Fruit fly (Drosophila melanogaster) whole organism, pupa: ENCODE results near the gene Tbcd.
A peak's percentile ranks its signal among the peaks of the same experiment; 100 is the strongest.

ENCODE experiments used
- CG10348 ChIP-seq: fragments of 200-800 bp; sonication (Bioruptor generic); IDR thresholded peaks from 2 replicates; pipeline ENCODE4 v1.3.6; 2022; ENCODE audit warnings: missing biosample characterization, missing genetic modification characterization
- CG12605 ChIP-seq: fragments of 200-800 bp; sonication (Bioruptor generic); IDR thresholded peaks from 2 replicates; pipeline ENCODE4 v1.3.6; 2022; ENCODE audit warnings: missing biosample characterization, missing genetic modification characterization
- CG13204 ChIP-seq: fragments of 200-800 bp; sonication (Bioruptor generic); optimal IDR thresholded peaks from 2 replicates; lab custom pipeline; 2018; ENCODE audit warnings: missing biosample characterization, mild to moderate bottlenecking, missing genetic modification characterization, moderate library complexity
- CG14655 ChIP-seq: fragments of 200-800 bp; sonication (Bioruptor generic); optimal IDR thresholded peaks from 3 replicates; lab custom pipeline; 2017; ENCODE audit warnings: mild to moderate bottlenecking, missing biosample characterization, missing genetic modification reagents, missing genetic modification characterization
- CG15710 ChIP-seq: fragments of 200-800 bp; sonication (Bioruptor generic); optimal IDR thresholded peaks from 2 replicates; lab custom pipeline; 2018; ENCODE audit warnings: missing biosample characterization, mild to moderate bottlenecking, missing genetic modification characterization, moderate library complexity
- CG17806 ChIP-seq: fragments of 200-800 bp; sonication (Bioruptor generic); optimal IDR thresholded peaks from 2 replicates; lab custom pipeline; 2018; ENCODE audit warnings: missing biosample characterization, mild to moderate bottlenecking, missing genetic modification characterization, moderate library complexity
- CG32121 ChIP-seq: fragments of 200-800 bp; sonication (Bioruptor generic); IDR thresholded peaks from 2 replicates; pipeline ENCODE4 v1.3.6; 2022; ENCODE audit warnings: missing biosample characterization, missing genetic modification characterization
- CG34367 ChIP-seq: fragments of 200-800 bp; sonication (Bioruptor generic); optimal IDR thresholded peaks from 2 replicates; lab custom pipeline; 2018; ENCODE audit warnings: missing biosample characterization, mild to moderate bottlenecking, missing genetic modification characterization
- CG4496 ChIP-seq: fragments of 200-800 bp; sonication (Bioruptor generic); IDR thresholded peaks from 3 replicates; pipeline ENCODE4 v1.3.6; 2022; ENCODE audit warnings: missing biosample characterization, missing genetic modification characterization
- CG8159 ChIP-seq: fragments of 200-800 bp; sonication (Bioruptor generic); optimal IDR thresholded peaks from 3 replicates; lab custom pipeline; 2018; ENCODE audit warnings: missing biosample characterization, mild to moderate bottlenecking, missing genetic modification characterization, moderate library complexity
- CG8301 ChIP-seq: fragments of 200-800 bp; sonication (Bioruptor generic); optimal IDR thresholded peaks from 2 replicates; lab custom pipeline; 2018; ENCODE audit warnings: missing biosample characterization, mild to moderate bottlenecking, missing genetic modification characterization
- CG9948 ChIP-seq: fragments of 200-800 bp; sonication (Bioruptor generic); optimal IDR thresholded peaks from 2 replicates; lab custom pipeline; 2018; ENCODE audit warnings: missing biosample characterization, mild to moderate bottlenecking, missing genetic modification characterization, moderate library complexity
- D1 ChIP-seq: fragments of 200-800 bp; sonication (Bioruptor generic); optimal IDR thresholded peaks from 2 replicates; lab custom pipeline; 2018; ENCODE audit warnings: missing biosample characterization, mild to moderate bottlenecking, missing genetic modification characterization, moderate library complexity
- EcR ChIP-seq: fragments of 200-800 bp; sonication (Bioruptor generic); optimal IDR thresholded peaks from 3 replicates; lab custom pipeline; 2019; ENCODE audit warnings: missing biosample characterization, missing genetic modification characterization, mild to moderate bottlenecking, moderate library complexity, missing genetic modification reagents
- Ets98B ChIP-seq: fragments of 200-800 bp; sonication (Bioruptor generic); IDR thresholded peaks from 2 replicates; pipeline ENCODE4 v1.3.6; 2022; ENCODE audit warnings: missing biosample characterization, missing genetic modification characterization
- Pif1A ChIP-seq: fragments of 200-800 bp; sonication (Bioruptor generic); optimal IDR thresholded peaks from 3 replicates; lab custom pipeline; 2016; ENCODE audit warnings: missing biosample characterization, missing genetic modification characterization
- Pif1B ChIP-seq: fragments of 200-800 bp; sonication (Bioruptor generic); optimal IDR thresholded peaks from 3 replicates; lab custom pipeline; 2016; ENCODE audit warnings: missing biosample characterization, missing genetic modification characterization
- Snoo ChIP-seq: fragments of 200-800 bp; sonication (Bioruptor generic); optimal IDR thresholded peaks from 3 replicates; lab custom pipeline; 2017; ENCODE audit warnings: missing biosample characterization, mild to moderate bottlenecking, missing genetic modification characterization, inconsistent platforms
- fd96Ca ChIP-seq: fragments of 200-800 bp; sonication (Bioruptor generic); IDR thresholded peaks from 3 replicates; pipeline ENCODE4 v1.3.6; 2022; ENCODE audit warnings: missing biosample characterization, missing genetic modification characterization
- gl ChIP-seq: fragments of 200-800 bp; sonication (Bioruptor generic); optimal IDR thresholded peaks from 2 replicates; lab custom pipeline; 2018; ENCODE audit warnings: missing biosample characterization, mild to moderate bottlenecking, missing genetic modification characterization
- rn ChIP-seq: fragments of 200-800 bp; sonication (Bioruptor generic); IDR thresholded peaks from 2 replicates; pipeline ENCODE4 v1.3.6; 2022; ENCODE audit warnings: missing biosample characterization, missing genetic modification characterization

Tbcd gene

dm6 chr2L:2194305-2194828 is 47.0 kb downstream of the Tbcd start:
- TF ChIP-seq CG4496 (GFP tag; lab: Robert Waterston, UW) (no peak), Pif1A (GFP tag; lab: Kevin White, UChicago) (no peak), EcR (GFP tag; lab: Kevin White, UChicago) (peak; percentile 42)

dm6 chr2L:2195328-2195727 is 48.0 kb downstream of the Tbcd start:
- no peak for TF ChIP-seq CG12605
- TF ChIP-seq D1 (tag; lab: Kevin White, UChicago): no peak
- TF ChIP-seq Pif1B (GFP tag; lab: Kevin White, UChicago): no peak
- TF ChIP-seq CG8301 (tag; lab: Kevin White, UChicago): no peak
- TF ChIP-seq CG17806: no peak
- no peak for TF ChIP-seq Snoo
- no peak for TF ChIP-seq CG32121
- no peak for TF ChIP-seq Ets98B (GFP tag; lab: Robert Waterston, UW)
- no peak for TF ChIP-seq EcR (GFP tag; lab: Kevin White, UChicago)
- no peak for TF ChIP-seq gl (tag; lab: Kevin White, UChicago)

dm6 chr2L:2196590-2197474 is 49.5 kb downstream of the Tbcd start:
- TF ChIP-seq Ets98B (GFP tag; lab: Robert Waterston, UW) (no peak), CG9948 (tag; lab: Kevin White, UChicago) (peak; percentile 36), CG15710 (tag; lab: Kevin White, UChicago) (peak; percentile 12), gl (tag; lab: Kevin White, UChicago) (peak; percentile 30), CG10348 (GFP tag; lab: Robert Waterston, UW) (no peak), CG12605 (no peak), CG8159 (tag; lab: Kevin White, UChicago) (peak; percentile 37), CG4496 (GFP tag; lab: Robert Waterston, UW) (no peak), CG32121 (no peak), rn (GFP tag; lab: Robert Waterston, UW) (no peak), Snoo (peak; percentile 34), Pif1A (GFP tag; lab: Kevin White, UChicago) (peak; percentile 58), CG13204 (peak; percentile 56), D1 (tag; lab: Kevin White, UChicago) (no peak), CG8301 (tag; lab: Kevin White, UChicago) (peak; percentile 65), EcR (GFP tag; lab: Kevin White, UChicago) (peak; percentile 100), Pif1B (GFP tag; lab: Kevin White, UChicago) (peak; percentile 47), CG14655 (peak; percentile 81), CG34367 (tag; lab: Kevin White, UChicago) (no peak), fd96Ca (no peak), CG17806 (peak; percentile 27)

dm6 chr2L:2197475-2198118 is 50.3 kb downstream of the Tbcd start, which contains the start of gene COX7AL2:
Gene COX7AL2 (minus strand): TSS chr2L:2197912.
- TF ChIP-seq CG14655 (peak; percentile 28), CG34367 (tag; lab: Kevin White, UChicago) (no peak)

- no peak for TF ChIP-seq CG15710 (tag; lab: Kevin White, UChicago)
- no peak for TF ChIP-seq Snoo
- TF ChIP-seq CG32121: no peak
- no peak for TF ChIP-seq rn (GFP tag; lab: Robert Waterston, UW)
- no peak for TF ChIP-seq CG12605
- TF ChIP-seq EcR (GFP tag; lab: Kevin White, UChicago): no peak
- TF ChIP-seq CG8159 (tag; lab: Kevin White, UChicago): no peak
- no peak for TF ChIP-seq D1 (tag; lab: Kevin White, UChicago)
- no peak for TF ChIP-seq Pif1A (GFP tag; lab: Kevin White, UChicago)
- TF ChIP-seq, all 21 proteins: peak for 0
These were observed 50.8 kb downstream of the Tbcd start for dm6 chr2L:2198119-2198494.

dm6 chr2L:2198613-2199432 is 51.5 kb downstream of the Tbcd start:
- TF ChIP-seq D1 (tag; lab: Kevin White, UChicago) (peak; percentile 94), rn (GFP tag; lab: Robert Waterston, UW) (no peak), CG34367 (tag; lab: Kevin White, UChicago) (peak; percentile 95), CG15710 (tag; lab: Kevin White, UChicago) (peak; percentile 94), CG32121 (no peak), CG17806 (peak; percentile 98), Pif1A (GFP tag; lab: Kevin White, UChicago) (peak; percentile 99), CG10348 (GFP tag; lab: Robert Waterston, UW) (no peak), CG9948 (tag; lab: Kevin White, UChicago) (peak; percentile 98), Ets98B (GFP tag; lab: Robert Waterston, UW) (no peak), CG14655 (peak; percentile 100), CG8159 (tag; lab: Kevin White, UChicago) (peak; percentile 95), CG12605 (no peak), fd96Ca (no peak), Pif1B (GFP tag; lab: Kevin White, UChicago) (peak; percentile 98), CG4496 (GFP tag; lab: Robert Waterston, UW) (no peak), Snoo (peak; percentile 98), EcR (GFP tag; lab: Kevin White, UChicago) (peak; percentile 92), gl (tag; lab: Kevin White, UChicago) (peak; percentile 95), CG8301 (tag; lab: Kevin White, UChicago) (peak; percentile 99), CG13204 (peak; percentile 74)
